Fruit fly (Drosophila melanogaster) whole organism, pupa: ENCODE results near the gene dnc.
A peak's percentile ranks its signal among the peaks of the same experiment; 100 is the strongest.

ENCODE experiments used
- CG10348 ChIP-seq: fragments of 200-800 bp; sonication (Bioruptor generic); IDR thresholded peaks from 2 replicates; pipeline ENCODE4 v1.3.6; 2022; ENCODE audit warnings: missing biosample characterization, missing genetic modification characterization
- CG13204 ChIP-seq: fragments of 200-800 bp; sonication (Bioruptor generic); optimal IDR thresholded peaks from 2 replicates; lab custom pipeline; 2018; ENCODE audit warnings: missing biosample characterization, mild to moderate bottlenecking, missing genetic modification characterization, moderate library complexity
- CG32121 ChIP-seq: fragments of 200-800 bp; sonication (Bioruptor generic); IDR thresholded peaks from 2 replicates; pipeline ENCODE4 v1.3.6; 2022; ENCODE audit warnings: missing biosample characterization, missing genetic modification characterization
- fd96Ca ChIP-seq: fragments of 200-800 bp; sonication (Bioruptor generic); IDR thresholded peaks from 3 replicates; pipeline ENCODE4 v1.3.6; 2022; ENCODE audit warnings: missing biosample characterization, missing genetic modification characterization

dm6 chrX:3205887-3206794, 29.9 kb downstream of the dnc start:
- peak; percentile 71; the same call in 2 of the 3 replicates for TF ChIP-seq fd96Ca (GFP tag; lab: Robert Waterston, UW)
- no peak for TF ChIP-seq CG10348 (GFP tag; lab: Robert Waterston, UW)
- TF ChIP-seq CG32121 (GFP tag; lab: Robert Waterston, UW) = no peak; the same call in 1 of the 2 replicates
- no peak for TF ChIP-seq CG13204
